Fruit fly (Drosophila melanogaster) whole organism, embryonic: ENCODE measurements around the gene TotX.

ENCODE experiments used
- Awh ChIP-seq: fragments of 200-800 bp; sonication (Bioruptor generic); IDR thresholded peaks from 2 replicates; pipeline ENCODE4, ENCODE4 v1.3.6; 2022; ENCODE audit warnings: missing biosample characterization, missing genetic modification characterization
- CG10209 ChIP-seq: fragments of 200-800 bp; sonication (Bioruptor generic); optimal IDR thresholded peaks from 3 replicates; lab custom pipeline; 2017; ENCODE audit warnings: missing biosample characterization, mild to moderate bottlenecking, missing genetic modification characterization, missing genetic modification reagents
- CG10654 ChIP-seq: fragments of 200-800 bp; sonication (Bioruptor generic); optimal IDR thresholded peaks from 2 replicates; lab custom pipeline; 2016; ENCODE audit warnings: missing biosample characterization, missing genetic modification characterization
- CG1233 ChIP-seq: fragments of 200-800 bp; sonication (Bioruptor generic); optimal IDR thresholded peaks from 4 replicates; lab custom pipeline; 2018; ENCODE audit warnings: missing biosample characterization, mild to moderate bottlenecking, missing genetic modification characterization
- CG14050 ChIP-seq: fragments of 200-800 bp; sonication (Bioruptor generic); IDR thresholded peaks from 3 replicates; pipeline ENCODE4 v1.3.6; 2022; ENCODE audit warnings: missing biosample characterization, missing genetic modification characterization
- CG14860 ChIP-seq: fragments of 200-800 bp; sonication (Bioruptor generic); IDR thresholded peaks from 3 replicates; pipeline ENCODE4 v1.3.6; 2022; ENCODE audit warnings: missing biosample characterization, missing genetic modification characterization; ENCODE audit not compliant: partially characterized antibody
- CG14965 ChIP-seq: fragments of 200-800 bp; sonication (Bioruptor generic); optimal IDR thresholded peaks from 2 replicates; lab custom pipeline; 2016; ENCODE audit warnings: missing biosample characterization, missing genetic modification characterization, borderline replicate concordance
- CG15696 ChIP-seq: fragments of 200-800 bp; sonication (Bioruptor generic); optimal IDR thresholded peaks from 2 replicates; lab custom pipeline; 2019; ENCODE audit warnings: missing biosample characterization, mild to moderate bottlenecking, missing genetic modification characterization, moderate library complexity
- CG16863 ChIP-seq: fragments of 200-800 bp; sonication (Bioruptor generic); optimal IDR thresholded peaks from 3 replicates; lab custom pipeline; 2016; ENCODE audit warnings: missing biosample characterization, missing genetic modification characterization
- CG17361 ChIP-seq: fragments of 200-800 bp; sonication (Bioruptor generic); IDR thresholded peaks from 3 replicates; pipeline ENCODE4 v1.3.6; 2022; ENCODE audit warnings: missing biosample characterization, missing genetic modification characterization
- CG18476 ChIP-seq: fragments of 200-800 bp; sonication (Bioruptor generic); optimal IDR thresholded peaks from 2 replicates; lab custom pipeline; 2016; ENCODE audit warnings: missing biosample characterization, mild to moderate bottlenecking, missing genetic modification characterization
- CG18764 ChIP-seq: fragments of 200-800 bp; sonication (Bioruptor generic); optimal IDR thresholded peaks from 3 replicates; lab custom pipeline; 2016; ENCODE audit warnings: missing biosample characterization, missing genetic modification characterization
- CG2129 ChIP-seq: fragments of 200-800 bp; sonication (Bioruptor generic); IDR thresholded peaks from 2 replicates; pipeline ENCODE4 v1.3.6; 2022; ENCODE audit warnings: missing biosample characterization, missing genetic modification characterization; ENCODE audit not compliant: partially characterized antibody
- CG33213 ChIP-seq: fragments of 200-800 bp; sonication (Bioruptor generic); optimal IDR thresholded peaks from 3 replicates; lab custom pipeline; 2016; ENCODE audit warnings: missing biosample characterization, missing genetic modification characterization
- CG34224 ChIP-seq: fragments of 200-800 bp; sonication (Bioruptor generic); IDR thresholded peaks from 3 replicates; pipeline ENCODE4 v1.3.6; 2022; ENCODE audit warnings: missing biosample characterization, missing genetic modification characterization; ENCODE audit not compliant: partially characterized antibody
- CG3995 ChIP-seq: fragments of 200-800 bp; sonication (Bioruptor generic); optimal IDR thresholded peaks from 3 replicates; lab custom pipeline; 2016; ENCODE audit warnings: missing biosample characterization, missing genetic modification characterization
- CG4854 ChIP-seq: fragments of 200-800 bp; sonication (Bioruptor generic); optimal IDR thresholded peaks from 2 replicates; lab custom pipeline; 2016; ENCODE audit warnings: missing biosample characterization, missing genetic modification characterization, inconsistent platforms
- CG6765 ChIP-seq: fragments of 200-800 bp; sonication (Bioruptor generic); optimal IDR thresholded peaks from 3 replicates; lab custom pipeline; 2017; ENCODE audit warnings: missing biosample characterization, mild to moderate bottlenecking, missing genetic modification characterization
- CG7357 ChIP-seq: fragments of 200-800 bp; sonication (Bioruptor generic); IDR thresholded peaks from 3 replicates; pipeline ENCODE4 v1.3.6; 2022; ENCODE audit warnings: missing biosample characterization, missing genetic modification characterization
- CG7839 ChIP-seq: fragments of 200-800 bp; sonication (Bioruptor generic); optimal IDR thresholded peaks from 3 replicates; lab custom pipeline; 2018; ENCODE audit warnings: missing biosample characterization, mild to moderate bottlenecking, missing genetic modification characterization, moderate library complexity
- CG9215 ChIP-seq: fragments of 200-800 bp; sonication (Bioruptor generic); IDR thresholded peaks from 2 replicates; pipeline ENCODE4 v1.3.6; 2022; ENCODE audit warnings: missing biosample characterization, missing genetic modification characterization
- Dref ChIP-seq: fragments of 200-800 bp; sonication (Bioruptor generic); IDR thresholded peaks from 2 replicates; pipeline ENCODE4 v1.3.6; 2022; ENCODE audit warnings: missing biosample characterization, missing genetic modification characterization
- Kr ChIP-seq: fragments of 200-800 bp; sonication (Bioruptor generic); optimal IDR thresholded peaks from 2 replicates; lab custom pipeline; 2017; ENCODE audit warnings: missing biosample characterization, mild to moderate bottlenecking, missing genetic modification characterization
- MESR4 ChIP-seq: fragments of 200-800 bp; sonication (Bioruptor generic); optimal IDR thresholded peaks from 2 replicates; lab custom pipeline; 2018; ENCODE audit warnings: missing biosample characterization, mild to moderate bottlenecking, missing genetic modification characterization, moderate library complexity
- Oaz ChIP-seq: fragments of 200-800 bp; sonication (Bioruptor generic); IDR thresholded peaks from 2 replicates; pipeline ENCODE4 v1.3.6; 2022; ENCODE audit warnings: missing biosample characterization, missing genetic modification characterization
- Rfx ChIP-seq: fragments of 200-800 bp; sonication (Bioruptor generic); IDR thresholded peaks from 2 replicates; pipeline ENCODE4 v1.3.6; 2022; ENCODE audit warnings: missing biosample characterization, missing genetic modification characterization
- Sin3A ChIP-seq: fragments of >200 bp; optimal IDR thresholded peaks from 2 replicates; lab custom pipeline; 2018
- ap ChIP-seq: fragments of 200-800 bp; sonication (Bioruptor generic); IDR thresholded peaks from 2 replicates; pipeline ENCODE4 v1.3.6; 2022; ENCODE audit warnings: missing biosample characterization, missing genetic modification characterization
- ato ChIP-seq: fragments of 200-800 bp; sonication (Bioruptor generic); IDR thresholded peaks from 2 replicates; pipeline ENCODE4 v1.3.6; 2022; ENCODE audit warnings: missing biosample characterization, missing genetic modification characterization; ENCODE audit not compliant: partially characterized antibody
- dm ChIP-seq: fragments of 200-800 bp; sonication (Bioruptor generic); optimal IDR thresholded peaks from 3 replicates; lab custom pipeline; 2016; ENCODE audit warnings: missing biosample characterization, missing genetic modification characterization
- grn ChIP-seq: fragments of 200-800 bp; sonication (Bioruptor generic); optimal IDR thresholded peaks from 3 replicates; lab custom pipeline; 2017; ENCODE audit warnings: missing biosample characterization, missing genetic modification characterization
- gro ChIP-seq: fragments of 200-800 bp; sonication (Bioruptor generic); optimal IDR thresholded peaks from 2 replicates; lab custom pipeline; 2016; ENCODE audit warnings: missing biosample characterization, missing genetic modification characterization
- her ChIP-seq: fragments of 200-800 bp; sonication (Bioruptor generic); optimal IDR thresholded peaks from 2 replicates; lab custom pipeline; 2016; ENCODE audit warnings: missing biosample characterization, missing genetic modification characterization
- ind ChIP-seq: fragments of 200-800 bp; sonication (Bioruptor generic); optimal IDR thresholded peaks from 3 replicates; lab custom pipeline; 2016; ENCODE audit warnings: missing biosample characterization, missing genetic modification characterization
- maf-S ChIP-seq: fragments of 200-800 bp; sonication (Bioruptor generic); optimal IDR thresholded peaks from 2 replicates; lab custom pipeline; 2016; ENCODE audit warnings: missing biosample characterization, missing genetic modification characterization
- org-1 ChIP-seq: fragments of 200-800 bp; sonication (Bioruptor generic); optimal IDR thresholded peaks from 2 replicates; lab custom pipeline; 2017; ENCODE audit warnings: missing biosample characterization, missing genetic modification characterization
- pita ChIP-seq: fragments of 200-800 bp; sonication (Bioruptor generic); optimal IDR thresholded peaks from 2 replicates; lab custom pipeline; 2017; ENCODE audit warnings: missing biosample characterization, mild to moderate bottlenecking, missing genetic modification characterization
- ranshi ChIP-seq: fragments of 200-800 bp; sonication (Bioruptor generic); IDR thresholded peaks from 2 replicates; pipeline ENCODE4 v1.3.6; 2022; ENCODE audit warnings: missing biosample characterization, missing genetic modification characterization
- repo ChIP-seq: fragments of 200-800 bp; sonication (Bioruptor generic); optimal IDR thresholded peaks from 2 replicates; lab custom pipeline; 2016; ENCODE audit warnings: missing biosample characterization, missing genetic modification characterization
- rib ChIP-seq: fragments of 200-800 bp; sonication (Bioruptor generic); IDR thresholded peaks from 2 replicates; pipeline ENCODE4 v1.3.6; 2022; ENCODE audit warnings: missing biosample characterization, missing genetic modification characterization
- row ChIP-seq: fragments of 200-800 bp; sonication (Bioruptor generic); IDR thresholded peaks from 3 replicates; pipeline ENCODE4 v1.3.6; 2022; ENCODE audit warnings: missing biosample characterization, missing genetic modification characterization
- sens-2 ChIP-seq: fragments of 200-800 bp; sonication (Bioruptor generic); IDR thresholded peaks from 2 replicates; pipeline ENCODE4 v1.3.6; 2022; ENCODE audit warnings: missing biosample characterization, missing genetic modification characterization
- seq ChIP-seq: fragments of 200-800 bp; sonication (Bioruptor generic); IDR thresholded peaks from 2 replicates; pipeline ENCODE4 v1.3.6; 2022; ENCODE audit warnings: missing biosample characterization, missing genetic modification characterization
- slou ChIP-seq: fragments of 200-800 bp; sonication (Bioruptor generic); optimal IDR thresholded peaks from 3 replicates; lab custom pipeline; 2016; ENCODE audit warnings: missing biosample characterization, missing genetic modification characterization
- slp2 ChIP-seq: fragments of 200-800 bp; sonication (Bioruptor generic); optimal IDR thresholded peaks from 2 replicates; lab custom pipeline; 2016; ENCODE audit warnings: missing biosample characterization, missing genetic modification characterization
- sna ChIP-seq: fragments of 200-800 bp; sonication (Bioruptor generic); IDR thresholded peaks from 2 replicates; pipeline ENCODE4 v1.3.6; 2022; ENCODE audit warnings: missing biosample characterization, missing genetic modification characterization; ENCODE audit not compliant: partially characterized antibody
- sug ChIP-seq: fragments of 200-800 bp; optimal IDR thresholded peaks from 2 replicates; lab custom pipeline; 2019; ENCODE audit warnings: missing biosample characterization, mild to moderate bottlenecking, missing genetic modification characterization, moderate library complexity
- tna ChIP-seq: fragments of 200-800 bp; sonication (Bioruptor generic); IDR thresholded peaks from 2 replicates; pipeline ENCODE4 v1.3.6; 2022; ENCODE audit warnings: missing biosample characterization, missing genetic modification characterization; ENCODE audit not compliant: partially characterized antibody
- toy ChIP-seq: fragments of 200-800 bp; sonication (Bioruptor generic); IDR thresholded peaks from 2 replicates; pipeline ENCODE4 v1.3.6; 2022; ENCODE audit warnings: missing biosample characterization, missing genetic modification characterization
- wor ChIP-seq: fragments of 200-800 bp; sonication (Bioruptor generic); IDR thresholded peaks from 2 replicates; pipeline ENCODE4 v1.3.6; 2022; ENCODE audit warnings: missing biosample characterization, missing genetic modification characterization

TotX gene

dm6 chr3R:20949749-20950676 is 44.7 kb upstream of the TotX start (continued):
- TF ChIP-seq CG6765 (GFP tag; lab: Kevin White, UChicago): no peak
- peak; percentile 3; the same call in 1 of the 2 replicates for TF ChIP-seq ranshi (GFP tag; lab: Robert Waterston, UW)
- TF ChIP-seq Oaz (GFP tag; lab: Robert Waterston, UW): no peak
- no peak for TF ChIP-seq repo (GFP tag; lab: Kevin White, UChicago)
- no peak for TF ChIP-seq CG2129 (GFP tag; lab: Robert Waterston, UW)
- TF ChIP-seq CG7357 (GFP tag; lab: Robert Waterston, UW): no peak
- TF ChIP-seq ap (GFP tag; lab: Robert Waterston, UW): no peak
- no peak for TF ChIP-seq her (GFP tag; lab: Kevin White, UChicago)
- no peak for TF ChIP-seq gro (GFP tag; lab: Kevin White, UChicago)
- no peak for TF ChIP-seq sens-2 (GFP tag; lab: Robert Waterston, UW)
- no peak for TF ChIP-seq CG3995 (GFP tag; lab: Kevin White, UChicago)
- TF ChIP-seq Kr (GFP tag; lab: Kevin White, UChicago): no peak
- TF ChIP-seq CG14860: no peak
- no peak for TF ChIP-seq CG34224
- no peak for TF ChIP-seq CG4854 (GFP tag; lab: Kevin White, UChicago)
- TF ChIP-seq CG15696 (tag; lab: Kevin White, UChicago): no peak
- peak; percentile 30; the same call in 1 of the 2 replicates for TF ChIP-seq CG9215 (GFP tag; lab: Robert Waterston, UW)
- no peak for TF ChIP-seq CG18476
- TF ChIP-seq rib (GFP tag; lab: Robert Waterston, UW): no peak
- TF ChIP-seq grn (GFP tag; lab: Kevin White, UChicago): no peak
- TF ChIP-seq slp2: no peak
- TF ChIP-seq sna (GFP tag; lab: Robert Waterston, UW): no peak
- TF ChIP-seq pita: no peak
- peak; percentile 36; the same call in 1 of the 3 replicates for TF ChIP-seq CG17361 (GFP tag; lab: Robert Waterston, UW)
- no peak for TF ChIP-seq slou
- peak; percentile 45; the same call in 2 of the 3 replicates for TF ChIP-seq row
- TF ChIP-seq wor: no peak
- no peak for TF ChIP-seq Dref (GFP tag; lab: Robert Waterston, UW)
- TF ChIP-seq CG14050 (GFP tag; lab: Robert Waterston, UW): no peak
- no peak for TF ChIP-seq toy
- TF ChIP-seq Sin3A (lab: Kevin White, UChicago): no peak
- TF ChIP-seq tna (GFP tag; lab: Robert Waterston, UW): 0 out of 2 replicates have a peak, but pooled peaks have one; percentile 9
- no peak for TF ChIP-seq sug (tag; lab: Kevin White, UChicago)
- TF ChIP-seq CG14965: no peak
- TF ChIP-seq ato (GFP tag; lab: Robert Waterston, UW): no peak
- TF ChIP-seq CG7839: peak; percentile 59
- TF ChIP-seq CG1233: peak; percentile 33
- no peak for TF ChIP-seq Awh (GFP tag; lab: Robert Waterston, UW)
- TF ChIP-seq CG18764 (GFP tag; lab: Kevin White, UChicago): peak; percentile 1
- TF ChIP-seq CG10654: no peak
- TF ChIP-seq Rfx (GFP tag; lab: Robert Waterston, UW): peak; percentile 54; the same call in 1 of the 2 replicates
- TF ChIP-seq CG16863 (GFP tag; lab: Kevin White, UChicago): no peak
- TF ChIP-seq maf-S: no peak
- no peak for TF ChIP-seq seq (GFP tag; lab: Robert Waterston, UW)
- TF ChIP-seq dm: no peak
- TF ChIP-seq ind (GFP tag; lab: Kevin White, UChicago): peak; percentile 5
- no peak for TF ChIP-seq CG33213 (GFP tag; lab: Kevin White, UChicago)
- TF ChIP-seq CG10209 (GFP tag; lab: Kevin White, UChicago): peak; percentile 47
- peak; percentile 35 for TF ChIP-seq org-1 (GFP tag; lab: Kevin White, UChicago)
- no peak for TF ChIP-seq MESR4 (GFP tag; lab: Kevin White, UChicago)
